Worm (Caenorhabditis elegans) whole organism, midembryonic: ENCODE results near the gene F07G6.8.
"Not testable (repeated sequence)": the region's sequence is repeated elsewhere in the genome, so short reads cannot be mapped to it uniquely, and the experiment has no call there.

Experiments
- T22C8.4 ChIP-seq: fragments of 200-800 bp; sonication (Bioruptor generic); IDR thresholded peaks from 2 replicates; pipeline ENCODE4 v1.3.6; 2022; ENCODE audit warnings: missing genetic modification characterization, missing compliant biosample characterization
- cog-1 ChIP-seq: sonication (generic microtip); optimal IDR thresholded peaks from 2 replicates; lab custom pipeline; 2016; ENCODE audit warnings: missing genetic modification characterization, missing compliant biosample characterization
- flt-1 ChIP-seq: fragments of 200-800 bp; sonication (Bioruptor generic); IDR thresholded peaks from 2 replicates; pipeline ENCODE4 v1.3.6; 2022; ENCODE audit warnings: missing genetic modification characterization, missing compliant biosample characterization
- klf-2 ChIP-seq: fragments of 200-800 bp; sonication (Bioruptor generic); conservative IDR thresholded peaks from 2 replicates; pipeline ENCODE4 v1.3.6; 2022; ENCODE audit warnings: missing genetic modification reagents, missing genetic modification characterization, missing compliant biosample characterization
- med-1 ChIP-seq: sonication (generic microtip); optimal IDR thresholded peaks from 2 replicates; lab custom pipeline; 2017; ENCODE audit warnings: missing genetic modification characterization, mild to moderate bottlenecking, missing compliant biosample characterization, antibody characterized with exemption, missing genetic modification reagents; ENCODE audit not compliant: insufficient read depth
- ref-1 ChIP-seq: fragments of 200-800 bp; sonication (Bioruptor generic); conservative IDR thresholded peaks from 2 replicates; pipeline ENCODE4 v1.3.6; 2022; ENCODE audit warnings: missing genetic modification reagents, missing genetic modification characterization, missing compliant biosample characterization
- tab-1 ChIP-seq: fragments of 200-800 bp; sonication (Bioruptor generic); IDR thresholded peaks from 2 replicates; pipeline ENCODE4 v1.3.6; 2022; ENCODE audit warnings: missing genetic modification characterization, missing compliant biosample characterization
- ztf-23 ChIP-seq: fragments of 200-800 bp; sonication (Bioruptor generic); IDR thresholded peaks from 2 replicates; pipeline ENCODE4 v1.3.6; 2022; ENCODE audit warnings: missing genetic modification reagents, missing genetic modification characterization, missing compliant biosample characterization
- ztf-29 ChIP-seq: fragments of 200-800 bp; sonication (Bioruptor generic); IDR thresholded peaks from 2 replicates; pipeline ENCODE4 v1.3.6; 2022; ENCODE audit warnings: missing genetic modification reagents, missing genetic modification characterization, missing compliant biosample characterization

The F07G6.8 gene

ce11 chrX:1720359-1720758 is at the start of gene F07G6.8:
Gene F07G6.8 (minus strand): TSS chrX:1720459.
- TF ChIP-seq ztf-29 (GFP tag; lab: Robert Waterston, UW) (no peak), T22C8.4 (no peak), flt-1 (GFP tag; lab: Robert Waterston, UW) (no peak), ref-1 (GFP tag; lab: Robert Waterston, UW) (no peak), med-1 (no peak), klf-2 (GFP tag; lab: Robert Waterston, UW) (no peak), ztf-23 (no peak), tab-1 (GFP tag; lab: Robert Waterston, UW) (no peak), cog-1 (tag; lab: Kevin White, UChicago) (no peak)

DNA sequence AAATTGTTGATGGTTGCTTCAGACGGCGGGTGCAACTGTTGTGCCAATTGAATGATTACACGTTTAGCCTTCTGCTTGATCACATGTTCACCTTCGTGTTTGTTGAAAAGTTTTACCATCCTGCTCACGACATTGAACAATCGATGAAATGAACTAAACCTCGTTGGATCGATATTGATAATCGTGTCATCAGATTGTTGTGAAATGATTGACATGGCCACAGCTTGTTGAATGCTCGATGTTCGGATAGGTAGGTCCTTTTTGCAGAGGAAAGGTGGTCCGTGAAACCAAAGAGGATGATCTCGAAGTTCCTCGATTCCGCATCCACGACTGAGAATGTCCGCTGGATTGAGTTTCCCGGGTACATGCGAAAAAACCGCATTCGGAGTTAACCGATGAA is 49.4 kb upstream of the F07G6.8 start:
- no peak for TF ChIP-seq ref-1 (GFP tag; lab: Robert Waterston, UW)
- TF ChIP-seq flt-1 (GFP tag; lab: Robert Waterston, UW) = no peak
- no peak for TF ChIP-seq ztf-23
- TF ChIP-seq T22C8.4 = no peak
- no peak for TF ChIP-seq tab-1 (GFP tag; lab: Robert Waterston, UW)
- TF ChIP-seq med-1 = no peak
- TF ChIP-seq ztf-29 (GFP tag; lab: Robert Waterston, UW) = no peak
- TF ChIP-seq klf-2 (GFP tag; lab: Robert Waterston, UW) = no peak
- TF ChIP-seq cog-1 (tag; lab: Kevin White, UChicago) = no peak

DNA sequence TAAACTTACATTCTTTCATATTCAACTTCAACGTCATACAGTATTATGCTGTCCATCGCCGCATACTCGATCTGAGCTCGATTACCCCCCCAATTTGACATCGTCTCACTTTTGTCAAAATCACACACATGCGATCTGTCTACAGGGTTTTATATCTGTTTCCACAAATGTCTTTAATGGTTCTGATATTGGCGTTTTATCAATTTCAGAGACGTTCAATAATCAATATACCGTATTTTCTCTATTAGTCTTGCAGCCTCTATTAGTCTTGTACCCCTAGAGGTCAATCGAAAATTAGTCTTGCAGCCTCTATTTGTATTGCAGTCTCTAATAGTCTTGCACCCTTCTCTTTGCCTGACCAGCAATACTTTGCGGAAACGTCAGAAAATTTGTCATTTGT is 28.2 kb upstream of the F07G6.8 start, which contains the start of gene Y75D11A.6:
Gene Y75D11A.6, minus strand, starts transcription at position 101 of the 400 bp plus-strand sequence.
- TF ChIP-seq tab-1 (GFP tag; lab: Robert Waterston, UW); ztf-23; cog-1 (tag; lab: Kevin White, UChicago): not testable (repeated sequence)

ce11 chrX:1746117-1746516 is 25.9 kb upstream of the F07G6.8 start, which contains the start of gene Y75D11A.3:
Gene Y75D11A.3 (minus strand): TSS chrX:1746217.
- not testable (repeated sequence) for TF ChIP-seq ztf-23; ref-1 (GFP tag; lab: Robert Waterston, UW); T22C8.4

- TF ChIP-seq ztf-29 (GFP tag; lab: Robert Waterston, UW); cog-1 (tag; lab: Kevin White, UChicago); ref-1 (GFP tag; lab: Robert Waterston, UW): not testable (repeated sequence)
These were observed 22.3 kb upstream of the F07G6.8 start, which contains the start of gene Y75D11A.2 for ce11 chrX:1742530-1742929. Gene Y75D11A.2 (plus strand): TSS chrX:1742830.

ce11 chrX:1737606-1738005 is 17.3 kb upstream of the F07G6.8 start, which contains the start of gene F07G6.10:
Gene F07G6.10 (plus strand): TSS chrX:1737906.
- TF ChIP-seq med-1 (no peak), ref-1 (GFP tag; lab: Robert Waterston, UW) (no peak), T22C8.4 (no peak)

DNA sequence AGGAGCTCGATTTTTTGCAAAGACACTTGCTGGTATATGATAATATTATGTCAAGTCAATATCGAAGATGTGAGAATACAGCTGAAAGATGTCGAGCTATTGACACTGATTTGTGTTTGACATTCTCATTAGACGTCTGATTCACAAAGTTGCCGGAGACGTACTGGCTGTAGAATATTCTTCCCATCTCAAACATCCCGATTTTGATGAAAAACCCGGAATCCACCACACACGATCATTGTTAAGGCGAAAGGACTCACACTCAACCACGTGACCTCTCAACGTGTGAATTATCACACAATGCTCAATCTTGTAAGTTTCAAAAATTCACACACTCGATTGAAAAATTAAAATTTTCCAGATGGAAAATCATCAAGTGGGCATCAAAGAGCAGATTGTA is 15.7 kb upstream of the F07G6.8 start, which contains the start of gene F07G6.12:
Gene F07G6.12, plus strand, starts transcription at position 301 of the 400 bp plus-strand sequence.
- no peak for TF ChIP-seq tab-1 (GFP tag; lab: Robert Waterston, UW)
- TF ChIP-seq flt-1 (GFP tag; lab: Robert Waterston, UW) = no peak
- no peak for TF ChIP-seq klf-2 (GFP tag; lab: Robert Waterston, UW)
- no peak for TF ChIP-seq T22C8.4
- TF ChIP-seq med-1 = no peak
- no peak for TF ChIP-seq ztf-29 (GFP tag; lab: Robert Waterston, UW)
- TF ChIP-seq ztf-23 = no peak
- TF ChIP-seq cog-1 (tag; lab: Kevin White, UChicago) = no peak
- TF ChIP-seq ref-1 (GFP tag; lab: Robert Waterston, UW) = no peak

DNA sequence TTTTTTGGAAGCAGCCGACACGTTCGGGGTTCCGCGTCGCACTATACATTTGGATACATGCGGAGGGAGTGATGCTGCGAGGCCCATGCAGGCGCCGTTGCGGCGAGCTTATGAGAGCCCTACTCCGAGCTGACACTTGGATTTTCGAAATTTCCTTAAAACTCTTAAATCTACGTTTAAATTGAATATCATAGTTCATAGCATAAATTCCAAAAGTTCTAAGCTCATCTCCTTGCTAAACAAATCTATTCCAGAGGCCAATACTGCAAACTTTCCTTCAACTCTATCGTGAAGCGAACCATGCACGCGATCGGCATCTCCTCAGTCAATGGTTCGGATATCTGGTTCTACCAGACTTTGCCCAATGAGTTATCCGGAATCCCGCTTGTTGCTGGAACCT is 9.3 kb upstream of the F07G6.8 start, which contains the start of gene dgn-3:
Gene dgn-3, plus strand, starts transcription at position 301 of the 400 bp plus-strand sequence.
- TF ChIP-seq ztf-29 (GFP tag; lab: Robert Waterston, UW) (no peak), ref-1 (GFP tag; lab: Robert Waterston, UW) (no peak), T22C8.4 (no peak), ztf-23 (no peak), klf-2 (GFP tag; lab: Robert Waterston, UW) (no peak), flt-1 (GFP tag; lab: Robert Waterston, UW) (no peak), cog-1 (tag; lab: Kevin White, UChicago) (no peak), tab-1 (GFP tag; lab: Robert Waterston, UW) (no peak), med-1 (no peak)

DNA sequence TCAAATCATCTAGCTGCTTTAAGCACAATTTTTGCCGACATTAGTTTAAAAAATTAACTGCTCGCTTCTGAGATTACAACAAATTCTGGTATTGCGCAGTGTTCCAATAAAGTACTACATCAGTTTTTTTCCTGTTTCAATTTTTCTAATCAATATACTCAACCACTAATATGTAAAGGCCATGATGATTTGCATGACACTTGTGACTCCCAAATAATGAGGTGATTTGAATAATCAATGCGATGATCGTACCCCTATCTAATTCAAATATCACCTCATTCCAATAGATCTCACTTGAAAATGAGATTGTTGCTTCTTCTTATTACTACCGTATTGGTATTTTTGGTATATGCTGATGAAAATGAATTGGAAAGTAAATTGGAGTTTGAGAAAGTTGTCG is 6.8 kb upstream of the F07G6.8 start, which contains the start of gene F07G6.2:
Gene F07G6.2, plus strand, starts transcription at position 301 of the 400 bp plus-strand sequence.
- no peak for TF ChIP-seq ref-1 (GFP tag; lab: Robert Waterston, UW)
- TF ChIP-seq med-1 = no peak
- TF ChIP-seq ztf-29 (GFP tag; lab: Robert Waterston, UW) = no peak
- TF ChIP-seq T22C8.4 = no peak
- TF ChIP-seq klf-2 (GFP tag; lab: Robert Waterston, UW) = no peak
- no peak for TF ChIP-seq ztf-23
- TF ChIP-seq cog-1 (tag; lab: Kevin White, UChicago) = no peak
- no peak for TF ChIP-seq flt-1 (GFP tag; lab: Robert Waterston, UW)
- TF ChIP-seq tab-1 (GFP tag; lab: Robert Waterston, UW) = no peak

ce11 chrX:1718479-1718878 is 1.8 kb downstream of the F07G6.8 start, which contains the start of gene fbxa-53:
Gene fbxa-53 (minus strand): TSS chrX:1718579.
- TF ChIP-seq cog-1 (tag; lab: Kevin White, UChicago) (no peak), flt-1 (GFP tag; lab: Robert Waterston, UW) (no peak), ztf-29 (GFP tag; lab: Robert Waterston, UW) (no peak), T22C8.4 (no peak), ref-1 (GFP tag; lab: Robert Waterston, UW) (no peak), tab-1 (GFP tag; lab: Robert Waterston, UW) (no peak), klf-2 (GFP tag; lab: Robert Waterston, UW) (no peak), ztf-23 (no peak), med-1 (no peak)
